Worm (Caenorhabditis elegans) whole organism, mixed stage, embryonic: ENCODE data around the gene H35B03.1.

Experiments
- ces-1 ChIP-seq: fragments of 150-350 bp; optimal IDR thresholded peaks from 2 replicates; lab custom pipeline; 2014; ENCODE audit warnings: missing biosample characterization, missing genetic modification reagents, missing genetic modification characterization
- elt-3 ChIP-seq: fragments of 150-350 bp; optimal IDR thresholded peaks from 2 replicates; lab custom pipeline; 2014; ENCODE audit warnings: missing biosample characterization, missing genetic modification characterization
- hlh-1 ChIP-seq: fragments of 150-350 bp; optimal IDR thresholded peaks from 2 replicates; lab custom pipeline; 2014; ENCODE audit warnings: missing biosample characterization, missing genetic modification reagents, missing genetic modification characterization
- lin-13 ChIP-seq: fragments of 150-350 bp; optimal IDR thresholded peaks from 2 replicates; lab custom pipeline; 2014; ENCODE audit warnings: missing biosample characterization, missing genetic modification characterization
- lin-32 ChIP-seq: fragments of 200-800 bp; sonication (Bioruptor generic); optimal IDR thresholded peaks from 2 replicates; lab custom pipeline; 2018; ENCODE audit warnings: mild to moderate bottlenecking, missing genetic modification characterization, missing compliant biosample characterization
- mab-5 ChIP-seq: fragments of 150-350 bp; optimal IDR thresholded peaks from 2 replicates; lab custom pipeline; 2014; ENCODE audit warnings: missing biosample characterization, missing genetic modification characterization
- nhr-237 ChIP-seq: fragments of 150-350 bp; optimal IDR thresholded peaks from 2 replicates; lab custom pipeline; 2014; ENCODE audit warnings: missing biosample characterization, missing genetic modification characterization
- nhr-28 ChIP-seq: fragments of 150-350 bp; optimal IDR thresholded peaks from 2 replicates; lab custom pipeline; 2014; ENCODE audit warnings: missing biosample characterization, missing genetic modification characterization
- nhr-76 ChIP-seq: sonication (generic microtip); optimal IDR thresholded peaks from 2 replicates; lab custom pipeline; 2017; ENCODE audit warnings: missing biosample characterization, missing genetic modification characterization
- pha-4 ChIP-seq: fragments of 150-350 bp; optimal IDR thresholded peaks from 2 replicates; lab custom pipeline; 2018; ENCODE audit warnings: missing biosample characterization, missing genetic modification reagents, missing genetic modification characterization
- snpc-4 ChIP-seq: fragments of 150-350 bp; optimal IDR thresholded peaks from 2 replicates; lab custom pipeline; 2014; ENCODE audit warnings: missing biosample characterization, missing genetic modification characterization
- tbx-8 ChIP-seq: fragments of 200-800 bp; sonication (Bioruptor generic); optimal IDR thresholded peaks from 2 replicates; lab custom pipeline; 2018; ENCODE audit warnings: mild to moderate bottlenecking, missing genetic modification characterization, moderate library complexity, missing compliant biosample characterization
- unc-39 ChIP-seq: fragments of 150-350 bp; optimal IDR thresholded peaks from 2 replicates; lab custom pipeline; 2014; ENCODE audit warnings: missing biosample characterization, missing genetic modification characterization

DNA sequence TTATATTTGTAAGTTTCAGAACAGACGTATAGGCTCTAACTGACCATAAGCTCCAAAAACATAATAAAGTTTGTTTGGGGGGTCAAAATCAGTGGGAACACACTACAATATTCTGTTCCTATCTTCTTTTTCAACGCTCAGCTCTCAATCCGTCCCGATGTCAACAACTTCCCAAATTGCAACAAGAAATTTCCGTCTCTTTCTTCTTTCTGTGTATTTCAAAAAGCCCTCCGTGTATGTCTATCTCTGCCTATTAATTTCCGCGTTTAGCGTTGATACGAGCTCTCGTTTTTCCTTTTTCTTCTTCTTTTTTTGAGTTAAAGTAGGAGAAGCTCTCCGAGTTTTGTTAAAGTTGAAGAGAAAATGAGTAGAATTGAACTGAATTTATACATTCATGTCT is 1.7 kb upstream of the H35B03.1 start:
- no peak for TF ChIP-seq lin-13 (tag; lab: Kevin White, UChicago)
- no peak for TF ChIP-seq lin-32 (GFP tag; lab: Kevin White, UChicago)
- no peak for TF ChIP-seq mab-5 (tag; lab: Kevin White, UChicago)
- no peak for TF ChIP-seq nhr-76 (tag; lab: Kevin White, UChicago)
- TF ChIP-seq tbx-8 (GFP tag; lab: Kevin White, UChicago) = no peak
- no peak for TF ChIP-seq snpc-4
- TF ChIP-seq pha-4 (tag; lab: Kevin White, UChicago) = no peak
- peak; percentile 19 for TF ChIP-seq ces-1 (GFP tag; lab: Kevin White, UChicago)
- TF ChIP-seq unc-39 = no peak
- TF ChIP-seq nhr-237 (tag; lab: Kevin White, UChicago) = no peak
- TF ChIP-seq hlh-1 (tag; lab: Kevin White, UChicago) = no peak
- TF ChIP-seq nhr-28 (tag; lab: Kevin White, UChicago) = no peak
- no peak for TF ChIP-seq elt-3
